Fruit fly (Drosophila melanogaster) whole organism, prepupa: ENCODE data around the gene CG32248.
A peak's percentile ranks its signal among the peaks of the same experiment; 100 is the strongest.

Source experiments
- CG10631 ChIP-seq: fragments of 200-800 bp; sonication (Bioruptor generic); optimal IDR thresholded peaks from 2 replicates; lab custom pipeline; 2016; ENCODE audit warnings: missing biosample characterization, missing genetic modification characterization
- CG11294 ChIP-seq: fragments of 200-800 bp; sonication (Bioruptor generic); IDR thresholded peaks from 2 replicates; pipeline ENCODE4 v1.3.6; 2022; ENCODE audit warnings: missing biosample characterization, missing genetic modification characterization
- CG11762 ChIP-seq: fragments of 200-800 bp; sonication (Bioruptor generic); optimal IDR thresholded peaks from 3 replicates; lab custom pipeline; 2016; ENCODE audit warnings: missing biosample characterization, missing genetic modification characterization; ENCODE audit not compliant: insufficient read depth
- CG15336 ChIP-seq: fragments of 200-800 bp; sonication (Bioruptor generic); IDR thresholded peaks from 2 replicates; pipeline ENCODE4 v1.3.6; 2022; ENCODE audit warnings: missing biosample characterization, missing genetic modification characterization
- CG31627 ChIP-seq: fragments of 200-800 bp; sonication (Bioruptor generic); optimal IDR thresholded peaks from 3 replicates; lab custom pipeline; 2016; ENCODE audit warnings: missing biosample characterization, missing genetic modification characterization
- CG34406 ChIP-seq: fragments of 200-800 bp; sonication (Bioruptor generic); optimal IDR thresholded peaks from 3 replicates; lab custom pipeline; 2016; ENCODE audit warnings: missing biosample characterization, missing genetic modification characterization
- CG4318 ChIP-seq: fragments of 200-800 bp; sonication (Bioruptor generic); optimal IDR thresholded peaks from 3 replicates; lab custom pipeline; 2017; ENCODE audit warnings: missing biosample characterization, mild to moderate bottlenecking, missing genetic modification characterization
- CG6163 ChIP-seq: fragments of 200-800 bp; sonication (Bioruptor generic); IDR thresholded peaks from 3 replicates; pipeline ENCODE4 v1.3.6; 2022; ENCODE audit warnings: missing biosample characterization, missing genetic modification characterization
- CG6276 ChIP-seq: fragments of 200-800 bp; sonication (Bioruptor generic); optimal IDR thresholded peaks from 2 replicates; lab custom pipeline; 2017; ENCODE audit warnings: missing biosample characterization, mild to moderate bottlenecking, missing genetic modification characterization
- CG6808 ChIP-seq: fragments of 200-800 bp; sonication (Bioruptor generic); optimal IDR thresholded peaks from 3 replicates; lab custom pipeline; 2017; ENCODE audit warnings: missing biosample characterization, missing genetic modification characterization, mild to moderate bottlenecking, moderate library complexity, missing genetic modification reagents
- CG7368 ChIP-seq: fragments of 200-800 bp; sonication (Bioruptor generic); optimal IDR thresholded peaks from 3 replicates; lab custom pipeline; 2016; ENCODE audit warnings: missing biosample characterization, missing genetic modification characterization
- CG8119 ChIP-seq: fragments of 200-800 bp; sonication (Bioruptor generic); IDR thresholded peaks from 3 replicates; pipeline ENCODE4 v1.3.6; 2022; ENCODE audit warnings: missing biosample characterization, missing genetic modification characterization
- CG8632 ChIP-seq: fragments of 200-800 bp; sonication (Bioruptor generic); optimal IDR thresholded peaks from 3 replicates; lab custom pipeline; 2016; ENCODE audit warnings: missing biosample characterization, missing genetic modification characterization
- Eip78C ChIP-seq: fragments of 200-800 bp; sonication (Bioruptor generic); peaks from one replicate; lab custom pipeline; 2016; ENCODE audit warnings: missing biosample characterization, missing genetic modification characterization
- Eip93F ChIP-seq: fragments of 200-800 bp; sonication (Bioruptor generic); optimal IDR thresholded peaks from 2 replicates; lab custom pipeline; 2016; ENCODE audit warnings: missing biosample characterization, mild to moderate bottlenecking, missing genetic modification characterization
- Ets96B ChIP-seq: fragments of 200-800 bp; optimal IDR thresholded peaks from 2 replicates; lab custom pipeline; 2019; ENCODE audit warnings: missing biosample characterization, mild to moderate bottlenecking, missing genetic modification characterization, moderate library complexity
- Gug ChIP-seq: fragments of 200-800 bp; sonication (Bioruptor generic); IDR thresholded peaks from 2 replicates; pipeline ENCODE4 v1.3.6; 2022; ENCODE audit warnings: missing biosample characterization, missing genetic modification characterization
- Hr38 ChIP-seq: sonication (Bioruptor generic); optimal IDR thresholded peaks from 2 replicates; lab custom pipeline; 2016; ENCODE audit warnings: missing biosample characterization, missing genetic modification characterization
- Hr39 ChIP-seq: fragments of 200-800 bp; sonication (Bioruptor generic); optimal IDR thresholded peaks from 2 replicates; lab custom pipeline; 2016; ENCODE audit warnings: missing biosample characterization, missing genetic modification characterization
- Hr4 ChIP-seq: fragments of 200-800 bp; sonication (Bioruptor generic); optimal IDR thresholded peaks from 3 replicates; lab custom pipeline; 2016; ENCODE audit warnings: missing biosample characterization, missing genetic modification characterization
- Met ChIP-seq: fragments of 200-800 bp; sonication (Bioruptor generic); optimal IDR thresholded peaks from 3 replicates; lab custom pipeline; 2016; ENCODE audit warnings: missing biosample characterization, missing genetic modification characterization
- Smox ChIP-seq: fragments of 200-800 bp; sonication (Bioruptor generic); optimal IDR thresholded peaks from 3 replicates; lab custom pipeline; 2016; ENCODE audit warnings: missing biosample characterization, missing genetic modification characterization
- Sox102F ChIP-seq: fragments of 200-800 bp; sonication (Bioruptor generic); optimal IDR thresholded peaks from 2 replicates; lab custom pipeline; 2016; ENCODE audit warnings: missing biosample characterization, mild to moderate bottlenecking, missing genetic modification characterization
- Sox14 ChIP-seq: fragments of 200-800 bp; sonication (Bioruptor generic); optimal IDR thresholded peaks from 3 replicates; lab custom pipeline; 2016; ENCODE audit warnings: missing biosample characterization, missing genetic modification characterization
- Sox15 ChIP-seq: fragments of 200-800 bp; sonication (Bioruptor generic); optimal IDR thresholded peaks from 3 replicates; lab custom pipeline; 2016; ENCODE audit warnings: missing biosample characterization, missing genetic modification characterization
- achi ChIP-seq: fragments of 200-800 bp; sonication (Bioruptor generic); optimal IDR thresholded peaks from 3 replicates; lab custom pipeline; 2016; ENCODE audit warnings: missing biosample characterization, missing genetic modification characterization
- acj6 ChIP-seq: fragments of 200-800 bp; sonication (Bioruptor generic); optimal IDR thresholded peaks from 3 replicates; lab custom pipeline; 2016; ENCODE audit warnings: missing biosample characterization, missing genetic modification characterization
- fd85E ChIP-seq: fragments of 200-800 bp; sonication (Bioruptor generic); optimal IDR thresholded peaks from 3 replicates; lab custom pipeline; 2016; ENCODE audit warnings: missing biosample characterization, missing genetic modification characterization
- lz ChIP-seq: fragments of 200-800 bp; sonication (Bioruptor generic); optimal IDR thresholded peaks from 3 replicates; lab custom pipeline; 2016; ENCODE audit warnings: missing biosample characterization, missing genetic modification characterization
- net ChIP-seq: fragments of 200-800 bp; sonication (Bioruptor generic); optimal IDR thresholded peaks from 3 replicates; lab custom pipeline; 2016; ENCODE audit warnings: missing biosample characterization, missing genetic modification characterization
- salr ChIP-seq, 2 experiments: fragments of 200-800 bp; sonication (Bioruptor generic); optimal IDR thresholded peaks; 3 replicates each; lab custom pipeline; 2016 to 2018; ENCODE audit warnings: missing biosample characterization in 2 of 2, missing genetic modification characterization in 2 of 2, mild to moderate bottlenecking in 1 of 2
- spab ChIP-seq: fragments of 200-800 bp; sonication (Bioruptor generic); optimal IDR thresholded peaks from 2 replicates; lab custom pipeline; 2017; ENCODE audit warnings: missing biosample characterization, mild to moderate bottlenecking, missing genetic modification characterization, missing genetic modification reagents
- ss ChIP-seq, 2 experiments: fragments of 200-800 bp; sonication (Bioruptor generic); optimal IDR thresholded peaks; 2 replicates in 1 of 2; 3 replicates in 1 of 2; lab custom pipeline; 2017 to 2018; ENCODE audit warnings: mild to moderate bottlenecking in 2 of 2, missing biosample characterization in 2 of 2, missing genetic modification characterization in 2 of 2, moderate library complexity in 1 of 2
- svp ChIP-seq: fragments of 200-800 bp; sonication (Bioruptor generic); peaks from one replicate; lab custom pipeline; 2016; ENCODE audit warnings: missing biosample characterization, missing genetic modification characterization
- topi ChIP-seq: fragments of 200-800 bp; sonication (Bioruptor generic); optimal IDR thresholded peaks from 3 replicates; lab custom pipeline; 2016; ENCODE audit warnings: missing biosample characterization, missing genetic modification characterization
- vri ChIP-seq: fragments of 200-800 bp; sonication (Bioruptor generic); optimal IDR thresholded peaks from 3 replicates; lab custom pipeline; 2016; ENCODE audit warnings: missing biosample characterization, mild to moderate bottlenecking, missing genetic modification characterization

Gene CG32248

dm6 chr3L:4458063-4458462, 13.5 kb upstream of the CG32248 start, which contains the start of gene CG11345:
CG11345 (minus strand) TSS chr3L:4458163.
- TF ChIP-seq vri (GFP tag; lab: Kevin White, UChicago) (no peak), CG11762 (GFP tag; lab: Kevin White, UChicago) (no peak), Hr39 (GFP tag; lab: Kevin White, UChicago) (no peak), lz (GFP tag; lab: Kevin White, UChicago) (no peak)

dm6 chr3L:4460307-4461088, 11.1 kb upstream of the CG32248 start, which contains the start of gene CG15022:
CG15022 (minus strand) TSS chr3L:4460317.
- TF ChIP-seq Sox14 (GFP tag; lab: Kevin White, UChicago) (no peak), topi (GFP tag; lab: Kevin White, UChicago) (no peak), Smox (GFP tag; lab: Kevin White, UChicago) (no peak), CG34406 (no peak), Sox102F (no peak), CG7368 (GFP tag; lab: Kevin White, UChicago) (no peak), net (GFP tag; lab: Kevin White, UChicago) (no peak), salr (GFP tag; optimal IDR thresholded peaks at IDR 0.05; lab: Kevin White, UChicago) (no peak), CG6163 (GFP tag; lab: Robert Waterston, UW) (no peak), Gug (no peak), fd85E (GFP tag; lab: Kevin White, UChicago) (no peak), CG11294 (GFP tag; lab: Robert Waterston, UW) (no peak), achi (no peak), Hr38 (GFP tag; lab: Kevin White, UChicago) (no peak)

dm6 chr3L:4461454-4462045, 10.0 kb upstream of the CG32248 start, which contains the start of gene CG15023:
CG15023 (minus strand) TSS chr3L:4461504.
- TF ChIP-seq net (GFP tag; lab: Kevin White, UChicago) (no peak), Eip78C (GFP tag; lab: Kevin White, UChicago) (peak; percentile 61), CG11294 (GFP tag; lab: Robert Waterston, UW) (no peak)

- TF ChIP-seq CG8119 (GFP tag; lab: Robert Waterston, UW) (no peak), CG10631 (GFP tag; lab: Kevin White, UChicago) (no peak), CG6808 (GFP tag; lab: Kevin White, UChicago) (no peak), ss (GFP tag; optimal IDR thresholded peaks at IDR 0.05; lab: Kevin White, UChicago) (no peak), CG6276 (no peak), Eip78C (GFP tag; lab: Kevin White, UChicago) (no peak), svp (GFP tag; lab: Kevin White, UChicago) (no peak), salr (GFP tag; optimal IDR thresholded peaks at IDR 0.05; lab: Kevin White, UChicago) (no peak), Hr4 (GFP tag; lab: Kevin White, UChicago) (no peak), CG31627 (GFP tag; lab: Kevin White, UChicago) (no peak), Met (GFP tag; lab: Kevin White, UChicago) (no peak), vri (GFP tag; lab: Kevin White, UChicago) (no peak), Eip93F (GFP tag; lab: Kevin White, UChicago) (no peak), CG15336 (no peak), CG8632 (GFP tag; lab: Kevin White, UChicago) (no peak)
Measured at dm6 chr3L:4463773-4464301, 7.7 kb upstream of the CG32248 start, which contains the start of gene CG15024. CG15024 (minus strand) TSS chr3L:4463823.

dm6 chr3L:4466530-4466929, 5.0 kb upstream of the CG32248 start, which contains the start of gene CG32241:
CG32241 (minus strand) TSS chr3L:4466630.
- TF ChIP-seq CG4318 (GFP tag; lab: Kevin White, UChicago) (no peak), Sox15 (no peak), spab (GFP tag; lab: Kevin White, UChicago) (no peak), acj6 (GFP tag; lab: Kevin White, UChicago) (no peak), vri (GFP tag; lab: Kevin White, UChicago) (no peak), Ets96B (tag; lab: Kevin White, UChicago) (no peak), ss (GFP tag; optimal IDR thresholded peaks at IDR 0.05; lab: Kevin White, UChicago) (no peak), fd85E (GFP tag; lab: Kevin White, UChicago) (no peak)
